Worm (Caenorhabditis elegans) whole organism, L4/young adult: Measurements from ENCODE around the gene F22E5.22.

Experiments used
- dao-5 ChIP-seq: sonication (generic microtip); optimal IDR thresholded peaks from 2 replicates; lab custom pipeline; 2016; ENCODE audit warnings: missing genotype, missing genetic modification characterization, moderate library complexity, missing compliant biosample characterization
- him-1 ChIP-seq: sonication (generic microtip); optimal IDR thresholded peaks from 2 replicates; lab custom pipeline; 2016; ENCODE audit warnings: missing genotype, missing genetic modification reagents, missing genetic modification characterization, missing compliant biosample characterization

DNA sequence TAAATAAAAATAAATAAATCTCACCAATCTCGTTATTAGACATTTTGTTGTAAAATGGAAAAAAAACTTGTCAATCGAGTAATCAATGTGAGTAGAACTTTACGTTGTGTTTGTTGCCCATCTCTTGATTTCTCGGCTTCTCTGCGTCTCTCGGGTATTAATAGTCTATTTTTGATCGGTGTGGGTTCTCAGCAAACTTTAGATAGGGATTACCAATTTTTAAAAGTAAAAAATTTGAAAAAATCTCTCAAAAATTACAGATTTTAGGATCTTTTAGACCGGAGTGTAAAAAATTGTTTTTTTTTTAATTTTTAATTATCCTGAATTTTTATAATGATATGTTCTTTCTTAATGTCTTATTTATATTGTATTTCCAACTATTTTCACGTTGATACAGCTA is 28.3 kb upstream of the F22E5.22 start, which contains the start of gene F22E5.21:
- TF ChIP-seq him-1 (no peak), dao-5 (tag; lab: Kevin White, UChicago) (no peak)
